Fruit fly (Drosophila melanogaster) whole organism, embryonic: ENCODE results near the gene CheB38b.
A peak's percentile ranks its signal among the peaks of the same experiment; 100 is the strongest.

Experiments
- BEAF-32 ChIP-seq: fragments of 200-800 bp; sonication (Bioruptor generic); optimal IDR thresholded peaks from 3 replicates; lab custom pipeline; 2017; ENCODE audit warnings: missing biosample characterization, missing genetic modification characterization, mild to moderate bottlenecking, moderate library complexity, missing genetic modification reagents
- C15 ChIP-seq: fragments of 200-800 bp; sonication (Bioruptor generic); IDR thresholded peaks from 3 replicates; pipeline ENCODE4 v1.3.6; 2022; ENCODE audit warnings: missing biosample characterization, missing genetic modification characterization
- CG10209 ChIP-seq: fragments of 200-800 bp; sonication (Bioruptor generic); optimal IDR thresholded peaks from 3 replicates; lab custom pipeline; 2017; ENCODE audit warnings: missing biosample characterization, mild to moderate bottlenecking, missing genetic modification characterization, missing genetic modification reagents
- CG11085 ChIP-seq: fragments of 200-800 bp; sonication (Bioruptor generic); IDR thresholded peaks from 2 replicates; pipeline ENCODE4 v1.3.6; 2022; ENCODE audit warnings: missing biosample characterization, missing genetic modification characterization
- CG12104 ChIP-seq: fragments of 200-800 bp; sonication (Bioruptor generic); optimal IDR thresholded peaks from 3 replicates; lab custom pipeline; 2016; ENCODE audit warnings: missing biosample characterization, missing genetic modification characterization
- CG13123 ChIP-seq: fragments of 200-800 bp; sonication (Bioruptor generic); optimal IDR thresholded peaks from 2 replicates; lab custom pipeline; 2016; ENCODE audit warnings: missing biosample characterization, missing genetic modification characterization
- CG16813 ChIP-seq: fragments of 200-800 bp; sonication (Bioruptor generic); IDR thresholded peaks from 3 replicates; pipeline ENCODE4 v1.3.6; 2022; ENCODE audit warnings: missing biosample characterization, missing genetic modification characterization; ENCODE audit not compliant: partially characterized antibody
- CG2116 ChIP-seq: fragments of 200-800 bp; sonication (Bioruptor generic); optimal IDR thresholded peaks from 3 replicates; lab custom pipeline; 2018; ENCODE audit warnings: missing biosample characterization, mild to moderate bottlenecking, missing genetic modification characterization
- CG30403 ChIP-seq: fragments of 200-800 bp; sonication (Bioruptor generic); optimal IDR thresholded peaks from 3 replicates; lab custom pipeline; 2016; ENCODE audit warnings: missing biosample characterization, missing genetic modification characterization
- CG3065 ChIP-seq: fragments of 200-800 bp; sonication (Bioruptor generic); optimal IDR thresholded peaks from 2 replicates; lab custom pipeline; 2016; ENCODE audit warnings: missing biosample characterization, missing genetic modification characterization
- CG3163 ChIP-seq: fragments of 200-800 bp; sonication (Bioruptor generic); optimal IDR thresholded peaks from 3 replicates; lab custom pipeline; 2016; ENCODE audit warnings: missing biosample characterization, missing genetic modification characterization
- CG3838 ChIP-seq: fragments of 200-800 bp; sonication (Bioruptor generic); optimal IDR thresholded peaks from 3 replicates; lab custom pipeline; 2016; ENCODE audit warnings: missing biosample characterization, missing genetic modification characterization
- CG4360 ChIP-seq: fragments of 200-800 bp; sonication (Bioruptor generic); IDR thresholded peaks from 2 replicates; pipeline ENCODE4 v1.3.6; 2022; ENCODE audit warnings: missing biosample characterization, missing genetic modification characterization
- CG4854 ChIP-seq: fragments of 200-800 bp; sonication (Bioruptor generic); optimal IDR thresholded peaks from 2 replicates; lab custom pipeline; 2016; ENCODE audit warnings: missing biosample characterization, missing genetic modification characterization, inconsistent platforms
- CG6813 ChIP-seq: fragments of 200-800 bp; sonication (Bioruptor generic); optimal IDR thresholded peaks from 2 replicates; lab custom pipeline; 2017; ENCODE audit warnings: missing biosample characterization, missing genetic modification characterization, mild to moderate bottlenecking, moderate library complexity, missing genetic modification reagents
- CrebB ChIP-seq: fragments of 200-800 bp; sonication (Bioruptor generic); optimal IDR thresholded peaks from 3 replicates; lab custom pipeline; 2018; ENCODE audit warnings: missing biosample characterization, mild to moderate bottlenecking, missing genetic modification characterization
- E2f1 ChIP-seq: fragments of 200-800 bp; sonication (Bioruptor generic); IDR thresholded peaks from 2 replicates; pipeline ENCODE4 v1.3.6; 2022; ENCODE audit warnings: missing biosample characterization, missing genetic modification characterization
- Ets65A ChIP-seq: fragments of 200-800 bp; sonication (Bioruptor generic); peaks from one replicate; lab custom pipeline; 2016; ENCODE audit warnings: missing biosample characterization, missing genetic modification characterization
- Ets97D ChIP-seq: fragments of 200-800 bp; sonication (Bioruptor generic); optimal IDR thresholded peaks from 3 replicates; lab custom pipeline; 2016; ENCODE audit warnings: missing biosample characterization, missing genetic modification characterization
- Fer3 ChIP-seq: fragments of 200-800 bp; sonication (Bioruptor generic); optimal IDR thresholded peaks from 2 replicates; lab custom pipeline; 2018; ENCODE audit warnings: missing biosample characterization, mild to moderate bottlenecking, missing genetic modification characterization, moderate library complexity
- Hmr ChIP-seq: fragments of 200-800 bp; sonication (Bioruptor generic); optimal IDR thresholded peaks from 3 replicates; lab custom pipeline; 2017; ENCODE audit warnings: mild to moderate bottlenecking, missing biosample characterization, missing genetic modification reagents, missing genetic modification characterization
- Hr3 ChIP-seq: fragments of 200-800 bp; sonication (Bioruptor generic); optimal IDR thresholded peaks from 3 replicates; lab custom pipeline; 2016; ENCODE audit warnings: missing biosample characterization, missing genetic modification characterization
- Lpt ChIP-seq: fragments of >200 bp; optimal IDR thresholded peaks from 2 replicates; lab custom pipeline; 2018; ENCODE audit warnings: missing biosample characterization, missing genetic modification characterization
- Neu2 ChIP-seq: fragments of 200-800 bp; sonication (Bioruptor generic); optimal IDR thresholded peaks from 3 replicates; lab custom pipeline; 2016; ENCODE audit warnings: missing biosample characterization, missing genetic modification characterization, borderline replicate concordance
- Ravus ChIP-seq: fragments of 200-800 bp; sonication (Bioruptor generic); IDR thresholded peaks from 2 replicates; pipeline ENCODE4 v1.3.6; 2022; ENCODE audit warnings: missing biosample characterization, missing genetic modification characterization
- Xbp1 ChIP-seq: fragments of 200-800 bp; sonication (Bioruptor generic); optimal IDR thresholded peaks from 3 replicates; lab custom pipeline; 2016; ENCODE audit warnings: missing biosample characterization, mild to moderate bottlenecking, missing genetic modification characterization
- ato ChIP-seq: fragments of 200-800 bp; sonication (Bioruptor generic); IDR thresholded peaks from 2 replicates; pipeline ENCODE4 v1.3.6; 2022; ENCODE audit warnings: missing biosample characterization, missing genetic modification characterization; ENCODE audit not compliant: partially characterized antibody
- bbx ChIP-seq: fragments of 200-800 bp; sonication (Bioruptor generic); IDR thresholded peaks from 2 replicates; pipeline ENCODE4 v1.3.6; 2022; ENCODE audit warnings: missing biosample characterization, missing genetic modification characterization; ENCODE audit not compliant: partially characterized antibody
- da ChIP-seq: fragments of 200-800 bp; sonication (Bioruptor generic); optimal IDR thresholded peaks from 2 replicates; lab custom pipeline; 2016; ENCODE audit warnings: missing biosample characterization, missing genetic modification characterization
- dan ChIP-seq: fragments of 200-800 bp; sonication (Bioruptor generic); IDR thresholded peaks from 2 replicates; pipeline ENCODE4 v1.3.6; 2022; ENCODE audit warnings: missing biosample characterization, missing genetic modification characterization
- ems ChIP-seq: fragments of 200-800 bp; sonication (Bioruptor generic); optimal IDR thresholded peaks from 3 replicates; lab custom pipeline; 2016; ENCODE audit warnings: missing biosample characterization, missing genetic modification characterization
- gsb-n ChIP-seq: fragments of 200-800 bp; sonication (Bioruptor generic); optimal IDR thresholded peaks from 3 replicates; lab custom pipeline; 2018; ENCODE audit warnings: missing biosample characterization, mild to moderate bottlenecking, missing genetic modification characterization
- kni ChIP-seq: fragments of 200-800 bp; sonication (Bioruptor generic); optimal IDR thresholded peaks from 3 replicates; lab custom pipeline; 2017; ENCODE audit warnings: mild to moderate bottlenecking, missing biosample characterization, missing genetic modification reagents, missing genetic modification characterization
- lola ChIP-seq, 3 experiments: fragments of >200 bp in 2 of 3; fragments of 200-800 bp in 1 of 3; sonication (Bioruptor generic) in 1 of 3; optimal IDR thresholded peaks; 2 replicates each; lab custom pipeline; 2017 to 2019; ENCODE audit warnings: missing biosample characterization in 3 of 3, missing genetic modification characterization in 3 of 3, mild to moderate bottlenecking in 1 of 3, moderate library complexity in 1 of 3
- mam ChIP-seq: fragments of 200-800 bp; sonication (Bioruptor generic); optimal IDR thresholded peaks from 3 replicates; lab custom pipeline; 2016; ENCODE audit warnings: missing biosample characterization, missing genetic modification characterization
- mld ChIP-seq: fragments of 200-800 bp; sonication (Bioruptor generic); IDR thresholded peaks from 3 replicates; pipeline ENCODE4 v1.3.6; 2022; ENCODE audit warnings: missing biosample characterization, missing genetic modification characterization; ENCODE audit not compliant: partially characterized antibody
- oc ChIP-seq: fragments of 200-800 bp; sonication (Bioruptor generic); optimal IDR thresholded peaks from 2 replicates; lab custom pipeline; 2018; ENCODE audit warnings: missing biosample characterization, mild to moderate bottlenecking, missing genetic modification characterization, moderate library complexity
- pzg ChIP-seq: fragments of 200-800 bp; sonication (Bioruptor generic); optimal IDR thresholded peaks from 3 replicates; lab custom pipeline; 2018; ENCODE audit warnings: missing biosample characterization, mild to moderate bottlenecking, missing genetic modification characterization, moderate library complexity
- ranshi ChIP-seq: fragments of 200-800 bp; sonication (Bioruptor generic); IDR thresholded peaks from 2 replicates; pipeline ENCODE4 v1.3.6; 2022; ENCODE audit warnings: missing biosample characterization, missing genetic modification characterization
- row ChIP-seq: fragments of 200-800 bp; sonication (Bioruptor generic); IDR thresholded peaks from 3 replicates; pipeline ENCODE4 v1.3.6; 2022; ENCODE audit warnings: missing biosample characterization, missing genetic modification characterization
- salm ChIP-seq: fragments of 200-800 bp; sonication (Bioruptor generic); optimal IDR thresholded peaks from 2 replicates; lab custom pipeline; 2018; ENCODE audit warnings: missing biosample characterization, mild to moderate bottlenecking, missing genetic modification characterization
- sna ChIP-seq: fragments of 200-800 bp; sonication (Bioruptor generic); IDR thresholded peaks from 2 replicates; pipeline ENCODE4 v1.3.6; 2022; ENCODE audit warnings: missing biosample characterization, missing genetic modification characterization; ENCODE audit not compliant: partially characterized antibody
- sug ChIP-seq: fragments of 200-800 bp; optimal IDR thresholded peaks from 2 replicates; lab custom pipeline; 2019; ENCODE audit warnings: missing biosample characterization, mild to moderate bottlenecking, missing genetic modification characterization, moderate library complexity
- tna ChIP-seq: fragments of 200-800 bp; sonication (Bioruptor generic); IDR thresholded peaks from 2 replicates; pipeline ENCODE4 v1.3.6; 2022; ENCODE audit warnings: missing biosample characterization, missing genetic modification characterization; ENCODE audit not compliant: partially characterized antibody
- ttk ChIP-seq: fragments of 200-800 bp; sonication (Bioruptor generic); IDR thresholded peaks from 2 replicates; pipeline ENCODE4 v2.1.2; 2022; ENCODE audit warnings: missing biosample characterization, missing genetic modification characterization
- vnd ChIP-seq: fragments of 200-800 bp; sonication (Bioruptor generic); IDR thresholded peaks from 3 replicates; pipeline ENCODE4 v1.3.6; 2022; ENCODE audit warnings: missing biosample characterization, missing genetic modification characterization; ENCODE audit not compliant: partially characterized antibody
- wdn ChIP-seq: fragments of 200-800 bp; sonication (Bioruptor generic); IDR thresholded peaks from 2 replicates; pipeline ENCODE4 v1.3.6; 2022; ENCODE audit warnings: missing biosample characterization, missing genetic modification characterization
- wor ChIP-seq: fragments of 200-800 bp; sonication (Bioruptor generic); IDR thresholded peaks from 2 replicates; pipeline ENCODE4 v1.3.6; 2022; ENCODE audit warnings: missing biosample characterization, missing genetic modification characterization

The CheB38b gene

dm6 chr2L:20822025-20822371, 4.9 kb upstream of the CheB38b start (continued):
- TF ChIP-seq sna (GFP tag; lab: Robert Waterston, UW) (no peak), ato (no peak), CG13123 (no peak)
- TF ChIP-seq, all 482 proteins: peak for 23

- no peak for TF ChIP-seq Ravus (GFP tag; lab: Robert Waterston, UW)
- TF ChIP-seq mld (GFP tag; lab: Robert Waterston, UW) = no peak
- TF ChIP-seq CG10209 (GFP tag; lab: Kevin White, UChicago) = no peak
- TF ChIP-seq Fer3 (tag; lab: Kevin White, UChicago) = peak; percentile 8
- TF ChIP-seq CG16813 (GFP tag; lab: Robert Waterston, UW) = no peak
- TF ChIP-seq Ets65A (GFP tag; lab: Kevin White, UChicago) = no peak
- no peak for TF ChIP-seq wor (GFP tag; lab: Robert Waterston, UW)
- no peak for TF ChIP-seq Xbp1 (GFP tag; lab: Kevin White, UChicago)
- no peak for TF ChIP-seq gsb-n (tag; lab: Kevin White, UChicago)
- no peak for TF ChIP-seq ems (GFP tag; lab: Kevin White, UChicago)
- TF ChIP-seq CG30403 (GFP tag; lab: Kevin White, UChicago) = no peak
- TF ChIP-seq lola (GFP tag; optimal IDR thresholded peaks at IDR 0.05; lab: Kevin White, UChicago) = no peak
- no peak for TF ChIP-seq salm (tag; lab: Kevin White, UChicago)
- TF ChIP-seq CG4360 (GFP tag; lab: Robert Waterston, UW) = no peak; the same call in 1 of the 2 replicates
- no peak for TF ChIP-seq C15 (GFP tag; lab: Robert Waterston, UW)
- no peak for TF ChIP-seq BEAF-32 (GFP tag; lab: Kevin White, UChicago)
- TF ChIP-seq tna (GFP tag; lab: Robert Waterston, UW) = peak; percentile 44; the same call in 1 of the 2 replicates
- peak; percentile 18 for TF ChIP-seq CG6813 (GFP tag; lab: Kevin White, UChicago)
- TF ChIP-seq Lpt (GFP tag; lab: Kevin White, UChicago) = no peak
- no peak for TF ChIP-seq mam (GFP tag; lab: Kevin White, UChicago)
- no peak for TF ChIP-seq CG3163
- peak; percentile 67 for TF ChIP-seq bbx
- peak; percentile 90 for TF ChIP-seq kni
- no peak for TF ChIP-seq Hmr (GFP tag; lab: Kevin White, UChicago)
- peak; percentile 56 for TF ChIP-seq sug (tag; lab: Kevin White, UChicago)
- TF ChIP-seq oc (tag; lab: Kevin White, UChicago) = no peak
- TF ChIP-seq vnd = 0 out of 3 replicates have a peak, but pooled peaks have one; percentile 36
- TF ChIP-seq CG3065 (GFP tag; lab: Kevin White, UChicago) = no peak
- TF ChIP-seq CG2116 = no peak
- TF ChIP-seq Hr3 (GFP tag; lab: Kevin White, UChicago) = no peak
- TF ChIP-seq ttk (GFP tag; lab: Robert Waterston, UW) = no peak
- no peak for TF ChIP-seq da
- TF ChIP-seq CG4854 (GFP tag; lab: Kevin White, UChicago) = no peak
- TF ChIP-seq E2f1 (GFP tag; lab: Robert Waterston, UW) = 0 out of 2 replicates have a peak, but pooled peaks have one; percentile 35
- no peak for TF ChIP-seq CG11085
- no peak for TF ChIP-seq pzg
- TF ChIP-seq CrebB (tag; lab: Kevin White, UChicago) = no peak
- no peak for TF ChIP-seq CG12104 (GFP tag; lab: Kevin White, UChicago)
- no peak for TF ChIP-seq dan
- TF ChIP-seq CG3838 (GFP tag; lab: Kevin White, UChicago) = no peak
- no peak for TF ChIP-seq wdn (GFP tag; lab: Robert Waterston, UW)
- TF ChIP-seq Ets97D (GFP tag; lab: Kevin White, UChicago) = no peak
- TF ChIP-seq ranshi (GFP tag; lab: Robert Waterston, UW) = no peak
- peak; percentile 7; the same call in 1 of the 3 replicates for TF ChIP-seq row (GFP tag; lab: Robert Waterston, UW)
- TF ChIP-seq Neu2 = no peak
These were observed 4.4 kb upstream of the CheB38b start for dm6 chr2L:20821249-20822024.
